Worm (Caenorhabditis elegans) whole organism, L1 larva: ENCODE data around the gene F13B6.3.

Experiments
- dsc-1 ChIP-seq: sonication (generic microtip); optimal IDR thresholded peaks from 2 replicates; lab custom pipeline; 2016; ENCODE audit warnings: mild to moderate bottlenecking, missing genetic modification characterization, missing compliant biosample characterization
- elt-3 ChIP-seq, 6 experiments: fragments of 150-350 bp in 1 of 6; sonication (generic microtip); optimal IDR thresholded peaks; 2 replicates each; lab custom pipeline; 2017 to 2018; ENCODE audit warnings: missing biosample characterization in 6 of 6, missing genetic modification characterization in 6 of 6, inconsistent platforms in 1 of 6
- jun-1 ChIP-seq: fragments of 150-350 bp; optimal IDR thresholded peaks from 2 replicates; lab custom pipeline; 2014; ENCODE audit warnings: missing biosample characterization, missing genetic modification reagents, missing genetic modification characterization
- lin-15B ChIP-seq: fragments of 150-350 bp; sonication (generic microtip); optimal IDR thresholded peaks from 3 replicates; lab custom pipeline; 2014; ENCODE audit warnings: missing biosample characterization, missing genetic modification characterization
- nhr-237 ChIP-seq: fragments of 150-350 bp; optimal IDR thresholded peaks from 2 replicates; lab custom pipeline; 2014; ENCODE audit warnings: missing biosample characterization, missing genetic modification characterization
- nhr-76 ChIP-seq: sonication (generic microtip); optimal IDR thresholded peaks from 2 replicates; lab custom pipeline; 2017; ENCODE audit warnings: missing biosample characterization, missing genetic modification characterization

DNA sequence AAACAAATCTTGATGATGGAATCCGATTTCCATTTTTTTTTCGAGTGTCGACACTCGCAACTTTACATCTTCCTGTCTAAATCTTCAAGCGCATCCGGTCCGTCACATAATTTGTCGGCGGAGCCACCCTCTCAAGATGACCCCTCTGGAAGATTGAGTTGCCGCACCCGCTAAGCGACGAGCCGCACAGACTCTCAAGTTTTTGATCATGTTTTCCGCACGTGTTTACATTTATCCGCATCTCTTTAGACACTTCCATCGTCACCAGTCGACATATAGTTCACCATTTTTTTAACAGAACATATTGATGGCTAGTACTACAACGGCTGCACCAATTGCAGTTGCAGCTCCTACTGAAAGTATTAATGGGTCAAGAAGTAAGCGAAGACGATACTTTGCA is 25.7 kb upstream of the F13B6.3 start, which contains the start of gene F55G1.1:
- TF ChIP-seq elt-3 (tag; optimal IDR thresholded peaks at IDR 0.05; lab: Kevin White, UChicago) (no peak), nhr-237 (tag; lab: Kevin White, UChicago) (no peak), nhr-76 (tag; lab: Kevin White, UChicago) (no peak), dsc-1 (tag; lab: Kevin White, UChicago) (no peak), lin-15B (no peak), jun-1 (tag; lab: Kevin White, UChicago) (no peak)
